Worm (Caenorhabditis elegans) whole organism, L4 larva: Measurements from ENCODE around the gene C26D10.7.

Experiments used
- F10B5.3 ChIP-seq: sonication (generic microtip); optimal IDR thresholded peaks from 2 replicates; lab custom pipeline; 2016; ENCODE audit warnings: mild to moderate bottlenecking, missing genetic modification characterization, missing compliant biosample characterization
- Y48G9A.11 ChIP-seq: fragments of 200-800 bp; sonication (Bioruptor generic); IDR thresholded peaks from 2 replicates; pipeline ENCODE4 v1.3.6; 2022; ENCODE audit warnings: missing genetic modification reagents, missing genetic modification characterization, missing compliant biosample characterization
- aly-2 ChIP-seq: sonication (generic microtip); optimal IDR thresholded peaks from 2 replicates; lab custom pipeline; 2018; ENCODE audit warnings: missing biosample characterization, missing genetic modification characterization
- arid-1 ChIP-seq: fragments of 200-800 bp; sonication (Bioruptor generic); conservative IDR thresholded peaks from 2 replicates; pipeline ENCODE4 v1.3.6; 2022; ENCODE audit warnings: missing genetic modification reagents, missing genetic modification characterization, missing compliant biosample characterization
- ceh-20 ChIP-seq: fragments of 200-800 bp; sonication (Bioruptor generic); IDR thresholded peaks from 2 replicates; pipeline ENCODE4 v1.3.6; 2022; ENCODE audit warnings: missing genetic modification reagents, missing genetic modification characterization, missing compliant biosample characterization
- ceh-62 ChIP-seq: sonication (generic microtip); optimal IDR thresholded peaks from 2 replicates; lab custom pipeline; 2017; ENCODE audit warnings: missing biosample characterization, missing genetic modification characterization
- ceh-82 ChIP-seq: sonication (generic microtip); optimal IDR thresholded peaks from 2 replicates; lab custom pipeline; 2017; ENCODE audit warnings: missing biosample characterization, missing genetic modification characterization
- ces-1 ChIP-seq: fragments of 150-350 bp; sonication (generic microtip); optimal IDR thresholded peaks from 4 replicates; lab custom pipeline; 2014; ENCODE audit warnings: missing biosample characterization, missing genetic modification reagents, missing genetic modification characterization
- cey-2 ChIP-seq: sonication (generic microtip); optimal IDR thresholded peaks from 3 replicates; lab custom pipeline; 2017; ENCODE audit warnings: missing genetic modification characterization, mild to moderate bottlenecking, missing compliant biosample characterization, antibody characterized with exemption, borderline replicate concordance; ENCODE audit not compliant: insufficient read depth
- dmd-8 ChIP-seq: fragments of 200-800 bp; sonication (Bioruptor generic); IDR thresholded peaks from 2 replicates; pipeline ENCODE4 v1.3.6; 2022; ENCODE audit warnings: missing genetic modification characterization, missing compliant biosample characterization
- dve-1 ChIP-seq: sonication (generic microtip); optimal IDR thresholded peaks from 2 replicates; lab custom pipeline; 2017; ENCODE audit warnings: antibody characterized with exemption, mild to moderate bottlenecking, missing genetic modification characterization, missing compliant biosample characterization; ENCODE audit not compliant: insufficient read depth
- hlh-30 ChIP-seq: sonication (generic microtip); optimal IDR thresholded peaks from 2 replicates; lab custom pipeline; 2017; ENCODE audit warnings: antibody characterized with exemption, mild to moderate bottlenecking, missing genetic modification characterization, missing compliant biosample characterization; ENCODE audit not compliant: insufficient read depth
- hmg-1.1 ChIP-seq: fragments of 200-800 bp; sonication (Bioruptor generic); IDR thresholded peaks from 2 replicates; pipeline ENCODE4 v1.3.6; 2022; ENCODE audit warnings: missing genetic modification reagents, missing genetic modification characterization, missing compliant biosample characterization
- jun-1 ChIP-seq: fragments of 150-350 bp; optimal IDR thresholded peaks from 2 replicates; lab custom pipeline; 2014; ENCODE audit warnings: missing biosample characterization, missing genetic modification reagents, missing genetic modification characterization
- lim-7 ChIP-seq: fragments of 200-800 bp; sonication (Bioruptor generic); IDR thresholded peaks from 2 replicates; pipeline ENCODE4 v1.3.6; 2022; ENCODE audit warnings: missing genetic modification characterization, missing compliant biosample characterization
- lsy-2 ChIP-seq, 2 experiments: fragments of 150-350 bp in 1 of 2; sonication (generic microtip) in 1 of 2; optimal IDR thresholded peaks; 2 replicates each; lab custom pipeline; 2014 to 2017; ENCODE audit warnings: missing biosample characterization in 2 of 2, missing genetic modification characterization in 2 of 2
- nhr-11 ChIP-seq: fragments of 150-350 bp; optimal IDR thresholded peaks from 2 replicates; lab custom pipeline; 2014; ENCODE audit warnings: missing biosample characterization, missing genetic modification characterization
- nhr-28 ChIP-seq: fragments of 150-350 bp; optimal IDR thresholded peaks from 2 replicates; lab custom pipeline; 2014; ENCODE audit warnings: missing biosample characterization, missing genetic modification characterization
- nhr-41 ChIP-seq: fragments of 200-800 bp; sonication (Bioruptor generic); IDR thresholded peaks from 2 replicates; pipeline ENCODE4 v1.3.6; 2022; ENCODE audit warnings: missing genetic modification reagents, missing genetic modification characterization, missing compliant biosample characterization
- nhr-48 ChIP-seq: sonication (generic microtip); optimal IDR thresholded peaks from 2 replicates; lab custom pipeline; 2016; ENCODE audit warnings: mild to moderate bottlenecking, missing genetic modification characterization, missing compliant biosample characterization
- nhr-76 ChIP-seq: fragments of 150-350 bp; optimal IDR thresholded peaks from 2 replicates; lab custom pipeline; 2014; ENCODE audit warnings: missing biosample characterization, missing genetic modification characterization
- pqm-1 ChIP-seq: sonication (generic microtip); optimal IDR thresholded peaks from 2 replicates; lab custom pipeline; 2017; ENCODE audit warnings: missing biosample characterization, missing genetic modification characterization
- spr-1 ChIP-seq: sonication (generic microtip); optimal IDR thresholded peaks from 2 replicates; lab custom pipeline; 2016; ENCODE audit warnings: mild to moderate bottlenecking, missing genetic modification characterization, missing compliant biosample characterization
- unc-130 ChIP-seq: sonication (generic microtip); optimal IDR thresholded peaks from 2 replicates; lab custom pipeline; 2016; ENCODE audit warnings: missing genetic modification reagents, missing genetic modification characterization, missing compliant biosample characterization
- zfp-2 ChIP-seq: sonication (generic microtip); optimal IDR thresholded peaks from 2 replicates; lab custom pipeline; 2016; ENCODE audit warnings: mild to moderate bottlenecking, missing genetic modification characterization, missing compliant biosample characterization
- ztf-11 ChIP-seq: fragments of 150-350 bp; optimal IDR thresholded peaks from 2 replicates; lab custom pipeline; 2014; ENCODE audit warnings: missing biosample characterization, missing genetic modification characterization

Gene C26D10.7

DNA sequence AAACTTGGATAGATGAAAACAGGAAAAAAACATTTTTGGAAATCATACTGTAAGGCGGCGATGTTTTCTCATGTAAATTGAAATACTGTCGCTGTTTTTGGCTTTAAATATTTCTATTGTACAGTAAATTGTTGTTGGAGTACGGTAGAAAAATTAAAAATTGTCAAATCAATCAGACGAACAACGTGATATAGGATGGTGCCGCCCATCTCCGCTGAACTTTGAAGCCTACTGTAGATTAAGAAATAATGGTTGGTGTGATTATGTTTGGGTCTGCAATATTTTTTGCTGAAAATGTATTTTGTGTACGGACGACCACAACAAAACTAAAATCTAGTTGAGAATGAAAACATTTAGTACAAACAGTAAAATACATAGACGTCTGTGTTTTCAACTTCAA is 51.8 kb downstream of the C26D10.7 start:
- no peak for TF ChIP-seq nhr-76 (tag; lab: Kevin White, UChicago)
- TF ChIP-seq dve-1 (tag; lab: Kevin White, UChicago), result no peak
- no peak for TF ChIP-seq unc-130
- no peak for TF ChIP-seq aly-2
- TF ChIP-seq Y48G9A.11 (GFP tag; lab: Robert Waterston, UW), result no peak
- TF ChIP-seq jun-1, result no peak
- no peak for TF ChIP-seq ceh-62 (tag; lab: Kevin White, UChicago)
- no peak for TF ChIP-seq dmd-8 (GFP tag; lab: Robert Waterston, UW)
- no peak for TF ChIP-seq zfp-2
- TF ChIP-seq nhr-41 (GFP tag; lab: Robert Waterston, UW), result no peak
- TF ChIP-seq cey-2 (tag; lab: Kevin White, UChicago), result no peak
- TF ChIP-seq lsy-2 (tag; optimal IDR thresholded peaks at IDR 0.05; lab: Kevin White, UChicago), result peak in 1 of 2 experiments; percentile 56
- no peak for TF ChIP-seq ceh-82 (tag; lab: Kevin White, UChicago)
- peak; percentile 18 for TF ChIP-seq pqm-1 (tag; lab: Kevin White, UChicago)
- no peak for TF ChIP-seq spr-1 (tag; lab: Kevin White, UChicago)
- TF ChIP-seq lim-7, result no peak
- TF ChIP-seq nhr-11 (tag; lab: Kevin White, UChicago), result no peak
- no peak for TF ChIP-seq ces-1 (GFP tag; lab: Kevin White, UChicago)
- TF ChIP-seq nhr-48, result no peak
- TF ChIP-seq ztf-11 (tag; lab: Kevin White, UChicago), result no peak
- TF ChIP-seq nhr-28 (tag; lab: Kevin White, UChicago), result peak; percentile 29
- TF ChIP-seq hlh-30 (tag; lab: Kevin White, UChicago), result no peak
- TF ChIP-seq ceh-20 (GFP tag; lab: Robert Waterston, UW), result no peak
- no peak for TF ChIP-seq arid-1 (GFP tag; lab: Robert Waterston, UW)
- no peak for TF ChIP-seq F10B5.3 (tag; lab: Kevin White, UChicago)
- TF ChIP-seq hmg-1.1, result no peak
